Fruit fly (Drosophila melanogaster) whole organism, embryonic: ENCODE measurements around the gene NimC3.

Source experiments
- CG10274 ChIP-seq: fragments of 200-800 bp; sonication (Bioruptor generic); optimal IDR thresholded peaks from 3 replicates; lab custom pipeline; 2017; ENCODE audit warnings: missing biosample characterization, mild to moderate bottlenecking, missing genetic modification characterization
- CG10366 ChIP-seq: fragments of 200-800 bp; sonication (Bioruptor generic); IDR thresholded peaks from 2 replicates; pipeline ENCODE4 v1.3.6; 2022; ENCODE audit warnings: missing biosample characterization, missing genetic modification characterization
- CG10462 ChIP-seq: fragments of 200-800 bp; sonication (Bioruptor generic); optimal IDR thresholded peaks from 2 replicates; lab custom pipeline; 2016; ENCODE audit warnings: missing biosample characterization, missing genetic modification characterization
- CG10565 ChIP-seq: fragments of 200-800 bp; sonication (Bioruptor generic); optimal IDR thresholded peaks from 3 replicates; lab custom pipeline; 2016; ENCODE audit warnings: missing biosample characterization, mild to moderate bottlenecking, missing genetic modification characterization
- CG11696 ChIP-seq: fragments of 200-800 bp; sonication (Bioruptor generic); IDR thresholded peaks from 2 replicates; pipeline ENCODE4 v1.3.6; 2022; ENCODE audit warnings: missing biosample characterization, missing genetic modification characterization
- CG13894 ChIP-seq: fragments of 200-800 bp; sonication (Bioruptor generic); optimal IDR thresholded peaks from 3 replicates; lab custom pipeline; 2018; ENCODE audit warnings: missing biosample characterization, mild to moderate bottlenecking, missing genetic modification characterization, moderate library complexity
- CG14860 ChIP-seq: fragments of 200-800 bp; sonication (Bioruptor generic); IDR thresholded peaks from 3 replicates; pipeline ENCODE4 v1.3.6; 2022; ENCODE audit warnings: missing biosample characterization, missing genetic modification characterization; ENCODE audit not compliant: partially characterized antibody
- CG15479 ChIP-seq: fragments of 200-800 bp; sonication (Bioruptor generic); optimal IDR thresholded peaks from 3 replicates; lab custom pipeline; 2019; ENCODE audit warnings: missing biosample characterization, mild to moderate bottlenecking, missing genetic modification characterization, moderate library complexity
- CG17361 ChIP-seq: fragments of 200-800 bp; sonication (Bioruptor generic); IDR thresholded peaks from 3 replicates; pipeline ENCODE4 v1.3.6; 2022; ENCODE audit warnings: missing biosample characterization, missing genetic modification characterization
- CG3163 ChIP-seq: fragments of 200-800 bp; sonication (Bioruptor generic); optimal IDR thresholded peaks from 3 replicates; lab custom pipeline; 2016; ENCODE audit warnings: missing biosample characterization, missing genetic modification characterization
- CG4424 ChIP-seq: fragments of 200-800 bp; sonication (Bioruptor generic); optimal IDR thresholded peaks from 3 replicates; lab custom pipeline; 2016; ENCODE audit warnings: missing biosample characterization, missing genetic modification characterization
- CG4707 ChIP-seq: fragments of 200-800 bp; sonication (Bioruptor generic); optimal IDR thresholded peaks from 2 replicates; lab custom pipeline; 2018; ENCODE audit warnings: missing biosample characterization, mild to moderate bottlenecking, missing genetic modification characterization, moderate library complexity
- CG4854 ChIP-seq: fragments of 200-800 bp; sonication (Bioruptor generic); optimal IDR thresholded peaks from 2 replicates; lab custom pipeline; 2016; ENCODE audit warnings: missing biosample characterization, missing genetic modification characterization, inconsistent platforms
- CG6254 ChIP-seq: fragments of 200-800 bp; sonication (Bioruptor generic); optimal IDR thresholded peaks from 3 replicates; lab custom pipeline; 2017; ENCODE audit warnings: mild to moderate bottlenecking, missing biosample characterization, missing genetic modification reagents, missing genetic modification characterization
- CG7556 ChIP-seq: fragments of 200-800 bp; sonication (Bioruptor generic); optimal IDR thresholded peaks from 2 replicates; lab custom pipeline; 2017; ENCODE audit warnings: missing biosample characterization, mild to moderate bottlenecking, missing genetic modification characterization
- CG7745 ChIP-seq: fragments of 200-800 bp; sonication (Bioruptor generic); optimal IDR thresholded peaks from 2 replicates; lab custom pipeline; 2018; ENCODE audit warnings: missing biosample characterization, mild to moderate bottlenecking, missing genetic modification characterization, moderate library complexity
- CHES-1-like ChIP-seq: fragments of 200-800 bp; sonication (Bioruptor generic); optimal IDR thresholded peaks from 2 replicates; lab custom pipeline; 2016; ENCODE audit warnings: missing biosample characterization, missing genetic modification characterization
- Chrac-16 ChIP-seq: fragments of 200-800 bp; sonication (Bioruptor generic); optimal IDR thresholded peaks from 3 replicates; lab custom pipeline; 2016; ENCODE audit warnings: missing biosample characterization, missing genetic modification characterization
- CkIIα-i1 ChIP-seq: fragments of 200-800 bp; sonication (Bioruptor generic); IDR thresholded peaks from 2 replicates; pipeline ENCODE4 v1.3.6; 2022; ENCODE audit warnings: missing biosample characterization, missing genetic modification characterization
- Dad ChIP-seq: fragments of 200-800 bp; sonication (Bioruptor generic); optimal IDR thresholded peaks from 3 replicates; lab custom pipeline; 2016; ENCODE audit warnings: missing biosample characterization, missing genetic modification characterization
- Dek ChIP-seq: fragments of 200-800 bp; sonication (Bioruptor generic); optimal IDR thresholded peaks from 3 replicates; lab custom pipeline; 2019; ENCODE audit warnings: missing biosample characterization, mild to moderate bottlenecking, missing genetic modification characterization, moderate library complexity
- Fer1 ChIP-seq: fragments of 200-800 bp; sonication (Bioruptor generic); optimal IDR thresholded peaks from 2 replicates; lab custom pipeline; 2017; ENCODE audit warnings: missing biosample characterization, mild to moderate bottlenecking, missing genetic modification characterization
- GATAe ChIP-seq: fragments of 200-800 bp; sonication (Bioruptor generic); conservative IDR thresholded peaks from 2 replicates; pipeline ENCODE4 v1.3.6; 2022; ENCODE audit warnings: missing biosample characterization, missing genetic modification characterization
- H15 ChIP-seq: fragments of 200-800 bp; sonication (Bioruptor generic); IDR thresholded peaks from 3 replicates; pipeline ENCODE4 v1.3.6; 2022; ENCODE audit warnings: missing biosample characterization, missing genetic modification characterization
- Hr78 ChIP-seq, 2 experiments: fragments of 200-800 bp in 1 of 2; fragments of >200 bp in 1 of 2; sonication (Bioruptor generic) in 1 of 2; optimal IDR thresholded peaks; 2 replicates each; lab custom pipeline; 2017 to 2019; ENCODE audit warnings: missing biosample characterization in 2 of 2, missing genetic modification characterization in 2 of 2, mild to moderate bottlenecking in 1 of 2, moderate library complexity in 1 of 2
- Mes4 ChIP-seq: fragments of 200-800 bp; sonication (Bioruptor generic); optimal IDR thresholded peaks from 2 replicates; lab custom pipeline; 2016; ENCODE audit warnings: missing biosample characterization, missing genetic modification characterization
- Mrtf ChIP-seq: fragments of 200-800 bp; sonication (Bioruptor generic); IDR thresholded peaks from 3 replicates; pipeline ENCODE4 v1.3.6; 2022; ENCODE audit warnings: missing biosample characterization, missing genetic modification characterization
- Myb ChIP-seq: fragments of 200-800 bp; sonication (Bioruptor generic); optimal IDR thresholded peaks from 2 replicates; lab custom pipeline; 2016; ENCODE audit warnings: missing biosample characterization, missing genetic modification characterization
- Nf-YC ChIP-seq: fragments of 200-800 bp; optimal IDR thresholded peaks from 3 replicates; lab custom pipeline; 2019; ENCODE audit warnings: missing biosample characterization, mild to moderate bottlenecking, missing genetic modification characterization, moderate library complexity
- Opbp ChIP-seq: fragments of 200-800 bp; sonication (Bioruptor generic); IDR thresholded peaks from 3 replicates; pipeline ENCODE4 v1.3.6; 2022; ENCODE audit warnings: missing biosample characterization, missing genetic modification characterization; ENCODE audit not compliant: partially characterized antibody
- Rfx ChIP-seq: fragments of 200-800 bp; sonication (Bioruptor generic); IDR thresholded peaks from 2 replicates; pipeline ENCODE4 v1.3.6; 2022; ENCODE audit warnings: missing biosample characterization, missing genetic modification characterization
- Six4 ChIP-seq: fragments of 200-800 bp; sonication (Bioruptor generic); optimal IDR thresholded peaks from 2 replicates; lab custom pipeline; 2016; ENCODE audit warnings: missing biosample characterization, missing genetic modification characterization
- Xbp1 ChIP-seq: fragments of 200-800 bp; sonication (Bioruptor generic); optimal IDR thresholded peaks from 3 replicates; lab custom pipeline; 2016; ENCODE audit warnings: missing biosample characterization, mild to moderate bottlenecking, missing genetic modification characterization
- abd-A ChIP-seq: fragments of 200-800 bp; sonication (Bioruptor generic); optimal IDR thresholded peaks from 3 replicates; lab custom pipeline; 2019; ENCODE audit warnings: missing biosample characterization, mild to moderate bottlenecking, missing genetic modification characterization, moderate library complexity
- bbx ChIP-seq: fragments of 200-800 bp; sonication (Bioruptor generic); IDR thresholded peaks from 2 replicates; pipeline ENCODE4 v1.3.6; 2022; ENCODE audit warnings: missing biosample characterization, missing genetic modification characterization; ENCODE audit not compliant: partially characterized antibody
- cg ChIP-seq: fragments of 200-800 bp; sonication (Bioruptor generic); optimal IDR thresholded peaks from 3 replicates; lab custom pipeline; 2019; ENCODE audit warnings: missing biosample characterization, mild to moderate bottlenecking, missing genetic modification characterization, moderate library complexity
- crol ChIP-seq: fragments of 200-800 bp; sonication (Bioruptor generic); IDR thresholded peaks from 2 replicates; pipeline ENCODE4 v1.3.6; 2022; ENCODE audit warnings: missing biosample characterization, missing genetic modification characterization
- hb ChIP-seq: fragments of 200-800 bp; sonication (Bioruptor generic); IDR thresholded peaks from 3 replicates; pipeline ENCODE4 v1.3.6; 2022; ENCODE audit warnings: missing biosample characterization, missing genetic modification characterization; ENCODE audit not compliant: partially characterized antibody
- inv ChIP-seq: fragments of 200-800 bp; sonication (Bioruptor generic); IDR thresholded peaks from 2 replicates; pipeline ENCODE4 v1.3.6; 2022; ENCODE audit warnings: missing biosample characterization, missing genetic modification characterization; ENCODE audit not compliant: partially characterized antibody
- kay ChIP-seq: fragments of 200-800 bp; sonication (Bioruptor generic); optimal IDR thresholded peaks from 2 replicates; lab custom pipeline; 2016; ENCODE audit warnings: missing biosample characterization, missing genetic modification characterization
- lola ChIP-seq, 3 experiments: fragments of >200 bp in 2 of 3; fragments of 200-800 bp in 1 of 3; sonication (Bioruptor generic) in 1 of 3; optimal IDR thresholded peaks; 2 replicates each; lab custom pipeline; 2017 to 2019; ENCODE audit warnings: missing biosample characterization in 3 of 3, missing genetic modification characterization in 3 of 3, mild to moderate bottlenecking in 1 of 3, moderate library complexity in 1 of 3
- maf-S ChIP-seq: fragments of 200-800 bp; sonication (Bioruptor generic); optimal IDR thresholded peaks from 2 replicates; lab custom pipeline; 2016; ENCODE audit warnings: missing biosample characterization, missing genetic modification characterization
- org-1 ChIP-seq: fragments of 200-800 bp; sonication (Bioruptor generic); optimal IDR thresholded peaks from 2 replicates; lab custom pipeline; 2017; ENCODE audit warnings: missing biosample characterization, missing genetic modification characterization
- pb ChIP-seq: fragments of 200-800 bp; sonication (Bioruptor generic); optimal IDR thresholded peaks from 3 replicates; lab custom pipeline; 2016; ENCODE audit warnings: missing biosample characterization, missing genetic modification characterization
- pum ChIP-seq: fragments of 200-800 bp; sonication (Bioruptor generic); optimal IDR thresholded peaks from 2 replicates; lab custom pipeline; 2016; ENCODE audit warnings: missing biosample characterization, missing genetic modification characterization
- tin ChIP-seq: fragments of 200-800 bp; sonication (Bioruptor generic); optimal IDR thresholded peaks from 3 replicates; lab custom pipeline; 2016; ENCODE audit warnings: missing biosample characterization, missing genetic modification characterization
- trem ChIP-seq: fragments of 200-800 bp; optimal IDR thresholded peaks from 3 replicates; lab custom pipeline; 2019; ENCODE audit warnings: missing biosample characterization, mild to moderate bottlenecking, missing genetic modification characterization, moderate library complexity
- zfh1 ChIP-seq: fragments of 200-800 bp; sonication (Bioruptor generic); IDR thresholded peaks from 3 replicates; pipeline ENCODE4 v1.3.6; 2022; ENCODE audit warnings: missing biosample characterization, missing genetic modification characterization

NimC3 gene

DNA sequence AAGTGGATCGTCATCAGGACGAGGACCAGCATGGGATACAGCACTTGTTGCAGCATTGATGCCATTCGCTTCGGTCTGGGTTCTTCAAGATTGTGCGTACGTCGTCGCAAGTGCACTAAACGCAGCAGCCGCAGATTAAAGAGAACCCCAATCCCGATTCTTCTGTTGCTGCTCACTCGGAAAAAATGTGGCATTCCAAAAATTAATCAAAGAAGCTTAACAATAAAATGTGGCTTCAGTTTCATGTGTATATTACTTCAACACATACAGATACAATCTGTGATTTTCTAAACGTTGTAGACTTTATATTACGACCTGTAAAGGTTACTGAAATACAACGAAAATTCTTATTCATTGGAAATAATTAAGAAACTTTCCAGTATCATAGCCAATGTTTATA, at the start of gene NimC3:
Gene NimC3 (minus strand): TSS at position 101 of the 400 bp plus-strand sequence.
- TF ChIP-seq Fer1 (GFP tag; lab: Kevin White, UChicago) (no peak), pum (GFP tag; lab: Kevin White, UChicago) (no peak), CG10565 (GFP tag; lab: Kevin White, UChicago) (no peak), Mes4 (GFP tag; lab: Kevin White, UChicago) (no peak), CG10274 (GFP tag; lab: Kevin White, UChicago) (no peak), Chrac-16 (GFP tag; lab: Kevin White, UChicago) (no peak), lola (GFP tag; optimal IDR thresholded peaks at IDR 0.05; lab: Kevin White, UChicago) (no peak), Myb (GFP tag; lab: Kevin White, UChicago) (no peak), CkIIα-i1 (no peak), CG7745 (tag; lab: Kevin White, UChicago) (no peak), kay (GFP tag; lab: Kevin White, UChicago) (no peak)

- TF ChIP-seq Rfx (GFP tag; lab: Robert Waterston, UW) (0 out of 2 replicates have a peak, but pooled peaks have one; percentile 15), CG10462 (no peak), CG13894 (tag; lab: Kevin White, UChicago) (peak; percentile 20), abd-A (tag; lab: Kevin White, UChicago) (peak; percentile 81), crol (GFP tag; lab: Robert Waterston, UW) (peak; percentile 56; the same call in 1 of the 2 replicates)
Observed at dm6 chr2L:14054903-14055302, 34.9 kb upstream of the NimC3 start.

- TF ChIP-seq zfh1 (GFP tag; lab: Robert Waterston, UW) (no peak), H15 (GFP tag; lab: Robert Waterston, UW) (no peak), hb (GFP tag; lab: Robert Waterston, UW) (no peak), CG4707 (GFP tag; lab: Kevin White, UChicago) (no peak), Dek (no peak), pb (no peak), CG11696 (GFP tag; lab: Robert Waterston, UW) (no peak), crol (GFP tag; lab: Robert Waterston, UW) (peak; percentile 78), org-1 (GFP tag; lab: Kevin White, UChicago) (no peak), Dad (GFP tag; lab: Kevin White, UChicago) (no peak), CG4854 (GFP tag; lab: Kevin White, UChicago) (no peak), maf-S (GFP tag; lab: Kevin White, UChicago) (no peak), CG4424 (GFP tag; lab: Kevin White, UChicago) (no peak), Six4 (GFP tag; lab: Kevin White, UChicago) (no peak), Xbp1 (GFP tag; lab: Kevin White, UChicago) (no peak), CG17361 (GFP tag; lab: Robert Waterston, UW) (no peak), Opbp (GFP tag; lab: Robert Waterston, UW) (no peak), CG14860 (GFP tag; lab: Robert Waterston, UW) (no peak), bbx (GFP tag; lab: Robert Waterston, UW) (no peak), Nf-YC (no peak), GATAe (no peak), CG15479 (GFP tag; lab: Kevin White, UChicago) (no peak), CG10366 (GFP tag; lab: Robert Waterston, UW) (peak; percentile 38; the same call in 1 of the 2 replicates), CG7556 (no peak), CHES-1-like (GFP tag; lab: Kevin White, UChicago) (no peak), Hr78 (GFP tag; optimal IDR thresholded peaks at IDR 0.05; lab: Kevin White, UChicago) (no peak), Mrtf (GFP tag; lab: Robert Waterston, UW) (0 out of 3 replicates have a peak, but pooled peaks have one; percentile 42), trem (tag; lab: Kevin White, UChicago) (no peak), CG3163 (GFP tag; lab: Kevin White, UChicago) (peak; percentile 82), inv (GFP tag; lab: Robert Waterston, UW) (no peak), CG6254 (GFP tag; lab: Kevin White, UChicago) (peak; percentile 91), tin (no peak), cg (GFP tag; lab: Kevin White, UChicago) (peak; percentile 34)
Observed at dm6 chr2L:14054281-14054680, 34.3 kb upstream of the NimC3 start.
